Fruit fly (Drosophila melanogaster): ENCODE data around the gene CG10301.

DNA sequence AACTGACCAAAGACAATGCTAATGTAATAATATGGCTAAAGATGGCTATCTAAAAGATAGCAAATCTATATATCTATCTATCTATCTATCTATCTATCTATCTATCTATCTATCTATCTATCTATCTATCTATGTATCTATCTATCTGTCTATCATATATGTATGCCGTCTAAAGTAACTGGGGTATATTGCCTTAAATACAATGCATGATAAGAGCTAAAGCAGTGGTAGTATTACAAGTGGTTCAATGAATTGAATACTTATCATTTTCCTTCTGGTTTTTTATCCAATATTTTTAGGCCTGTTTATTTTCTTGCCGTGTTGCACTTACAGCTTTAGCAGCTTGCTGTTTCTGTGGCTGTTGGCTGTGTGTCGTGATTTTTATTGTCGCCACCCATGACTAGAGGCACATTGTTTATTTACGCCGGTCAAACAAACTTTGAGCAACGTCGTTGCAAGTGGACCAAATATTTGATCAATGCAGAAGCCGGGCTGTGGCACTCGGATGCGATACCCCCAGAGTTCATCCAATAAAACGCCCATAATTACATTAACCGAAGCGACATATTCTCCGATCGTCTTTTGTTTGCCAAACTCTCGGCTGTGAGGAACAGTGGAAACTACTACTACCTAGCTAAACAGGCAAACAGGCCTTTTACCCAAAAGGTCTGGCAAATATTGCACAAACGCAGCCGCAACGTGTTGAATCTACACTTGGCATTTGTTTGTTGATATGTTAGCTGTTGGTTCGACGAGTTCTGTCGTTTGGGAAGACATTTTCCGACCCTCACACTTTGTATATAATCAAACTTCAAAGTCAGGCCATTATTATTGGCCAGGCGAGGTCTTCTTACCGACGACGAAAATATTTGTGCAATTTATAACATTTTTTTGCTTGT lies 28.0 kb downstream of the CG10301 start:
- no peak for TF ChIP-seq CG7045 (GFP tag; optimal IDR thresholded peaks at IDR 0.05)
- no peak for TF ChIP-seq Hr96 (GFP tag; optimal IDR thresholded peaks at IDR 0.05)
- TF ChIP-seq CG5204 (GFP tag; optimal IDR thresholded peaks at IDR 0.05): no peak
- no peak for TF ChIP-seq CG12768 (GFP tag; optimal IDR thresholded peaks at IDR 0.05)
